Worm (Caenorhabditis elegans) whole organism, L4 larva: ENCODE results near the gene C25H3.3.

ENCODE experiments used
- F10B5.3 ChIP-seq: sonication (generic microtip); optimal IDR thresholded peaks from 2 replicates; lab custom pipeline; 2016; ENCODE audit warnings: mild to moderate bottlenecking, missing genetic modification characterization, missing compliant biosample characterization
- F44E2.7 ChIP-seq: fragments of 200-800 bp; sonication (Bioruptor generic); IDR thresholded peaks from 2 replicates; pipeline ENCODE4 v2.1.2; 2022; ENCODE audit warnings: missing genetic modification characterization, missing compliant biosample characterization
- F49E8.2 ChIP-seq: sonication (generic microtip); optimal IDR thresholded peaks from 2 replicates; lab custom pipeline; 2016; ENCODE audit warnings: missing compliant biosample characterization, mild to moderate bottlenecking, missing genetic modification characterization, borderline replicate concordance
- R02D3.7 ChIP-seq: fragments of 150-350 bp; sonication (generic microtip); optimal IDR thresholded peaks from 3 replicates; lab custom pipeline; 2014; ENCODE audit warnings: missing biosample characterization, missing genetic modification characterization
- Y105C5A.15 ChIP-seq: fragments of 200-800 bp; sonication (Bioruptor generic); IDR thresholded peaks from 2 replicates; pipeline ENCODE4 v1.3.6; 2022; ENCODE audit warnings: missing genetic modification characterization, missing compliant biosample characterization
- Y48G9A.11 ChIP-seq: fragments of 200-800 bp; sonication (Bioruptor generic); IDR thresholded peaks from 2 replicates; pipeline ENCODE4 v1.3.6; 2022; ENCODE audit warnings: missing genetic modification reagents, missing genetic modification characterization, missing compliant biosample characterization
- Y5F2A.4 ChIP-seq: fragments of 200-800 bp; sonication (Bioruptor generic); optimal IDR thresholded peaks from 2 replicates; lab custom pipeline; 2018; ENCODE audit warnings: mild to moderate bottlenecking, missing genetic modification characterization, missing compliant biosample characterization
- ZK337.2 ChIP-seq: fragments of 200-800 bp; sonication (Bioruptor generic); IDR thresholded peaks from 2 replicates; pipeline ENCODE4 v1.3.6; 2022; ENCODE audit warnings: missing genetic modification reagents, missing genetic modification characterization, missing compliant biosample characterization
- aha-1 ChIP-seq: fragments of 150-350 bp; peaks from one replicate; lab custom pipeline; 2014; ENCODE audit warnings: missing biosample characterization, missing genetic modification characterization
- aly-2 ChIP-seq: sonication (generic microtip); optimal IDR thresholded peaks from 2 replicates; lab custom pipeline; 2018; ENCODE audit warnings: missing biosample characterization, missing genetic modification characterization
- attf-4 ChIP-seq: sonication (generic microtip); optimal IDR thresholded peaks from 3 replicates; lab custom pipeline; 2017; ENCODE audit warnings: missing biosample characterization, missing genetic modification characterization
- ceh-20 ChIP-seq: fragments of 200-800 bp; sonication (Bioruptor generic); IDR thresholded peaks from 2 replicates; pipeline ENCODE4 v1.3.6; 2022; ENCODE audit warnings: missing genetic modification reagents, missing genetic modification characterization, missing compliant biosample characterization
- ceh-28 ChIP-seq: fragments of 150-350 bp; optimal IDR thresholded peaks from 2 replicates; lab custom pipeline; 2014; ENCODE audit warnings: missing biosample characterization, missing genetic modification reagents, missing genetic modification characterization
- ceh-32 ChIP-seq: sonication (generic microtip); optimal IDR thresholded peaks from 2 replicates; lab custom pipeline; 2016; ENCODE audit warnings: mild to moderate bottlenecking, missing genetic modification characterization, missing compliant biosample characterization; ENCODE audit not compliant: poor library complexity
- ceh-44 ChIP-seq: fragments of 200-800 bp; sonication (Bioruptor generic); IDR thresholded peaks from 2 replicates; pipeline ENCODE4 v1.3.6; 2022; ENCODE audit warnings: missing genetic modification reagents, missing genetic modification characterization, missing compliant biosample characterization
- ces-1 ChIP-seq: fragments of 150-350 bp; sonication (generic microtip); optimal IDR thresholded peaks from 4 replicates; lab custom pipeline; 2014; ENCODE audit warnings: missing biosample characterization, missing genetic modification reagents, missing genetic modification characterization
- cey-2 ChIP-seq: sonication (generic microtip); optimal IDR thresholded peaks from 3 replicates; lab custom pipeline; 2017; ENCODE audit warnings: missing genetic modification characterization, mild to moderate bottlenecking, missing compliant biosample characterization, antibody characterized with exemption, borderline replicate concordance; ENCODE audit not compliant: insufficient read depth
- daf-8 ChIP-seq: fragments of 200-800 bp; sonication (Bioruptor generic); IDR thresholded peaks from 2 replicates; pipeline ENCODE4 v1.3.6; 2022; ENCODE audit warnings: missing genetic modification characterization, missing compliant biosample characterization
- dmd-6 ChIP-seq: fragments of 200-800 bp; sonication (Bioruptor generic); IDR thresholded peaks from 2 replicates; pipeline ENCODE4 v1.3.6; 2022; ENCODE audit warnings: missing genetic modification reagents, missing genetic modification characterization, missing compliant biosample characterization
- dpl-1 ChIP-seq: fragments of 150-350 bp; optimal IDR thresholded peaks from 2 replicates; lab custom pipeline; 2014; ENCODE audit warnings: missing biosample characterization, missing genetic modification reagents, missing genetic modification characterization
- dve-1 ChIP-seq: sonication (generic microtip); optimal IDR thresholded peaks from 2 replicates; lab custom pipeline; 2017; ENCODE audit warnings: antibody characterized with exemption, mild to moderate bottlenecking, missing genetic modification characterization, missing compliant biosample characterization; ENCODE audit not compliant: insufficient read depth
- egl-27 ChIP-seq: sonication (generic microtip); optimal IDR thresholded peaks from 3 replicates; lab custom pipeline; 2017; ENCODE audit warnings: missing biosample characterization, missing genetic modification reagents, missing genetic modification characterization
- egl-43 ChIP-seq: fragments of 200-800 bp; sonication (Bioruptor generic); IDR thresholded peaks from 2 replicates; pipeline ENCODE4 v1.3.6; 2022; ENCODE audit warnings: missing genetic modification reagents, missing genetic modification characterization, missing compliant biosample characterization
- fkh-10 ChIP-seq: fragments of 150-350 bp; optimal IDR thresholded peaks from 2 replicates; lab custom pipeline; 2014; ENCODE audit warnings: missing biosample characterization, missing genetic modification reagents, missing genetic modification characterization
- hif-1 ChIP-seq, 2 experiments: sonication (generic microtip); optimal IDR thresholded peaks; 2 replicates each; lab custom pipeline; 2016 to 2017; ENCODE audit warnings: missing compliant biosample characterization in 2 of 2, missing genetic modification characterization in 2 of 2, missing genetic modification reagents in 2 of 2, missing genotype in 2 of 2, mild to moderate bottlenecking in 1 of 2
- hlh-11 ChIP-seq: fragments of 200-800 bp; sonication (Bioruptor generic); optimal IDR thresholded peaks from 2 replicates; lab custom pipeline; 2018; ENCODE audit warnings: mild to moderate bottlenecking, missing genetic modification characterization, missing compliant biosample characterization
- hlh-30 ChIP-seq: sonication (generic microtip); optimal IDR thresholded peaks from 2 replicates; lab custom pipeline; 2017; ENCODE audit warnings: antibody characterized with exemption, mild to moderate bottlenecking, missing genetic modification characterization, missing compliant biosample characterization; ENCODE audit not compliant: insufficient read depth
- jun-1 ChIP-seq: fragments of 150-350 bp; optimal IDR thresholded peaks from 2 replicates; lab custom pipeline; 2014; ENCODE audit warnings: missing biosample characterization, missing genetic modification reagents, missing genetic modification characterization
- lin-13 ChIP-seq: fragments of 150-350 bp; optimal IDR thresholded peaks from 2 replicates; lab custom pipeline; 2014; ENCODE audit warnings: missing biosample characterization, missing genetic modification reagents, missing genetic modification characterization
- lin-15B ChIP-seq: fragments of 150-350 bp; sonication (generic microtip); optimal IDR thresholded peaks from 3 replicates; lab custom pipeline; 2014; ENCODE audit warnings: missing biosample characterization, missing genetic modification characterization
- lin-39 ChIP-seq: fragments of 150-350 bp; optimal IDR thresholded peaks from 2 replicates; lab custom pipeline; 2014; ENCODE audit warnings: missing biosample characterization, missing genetic modification reagents, missing genetic modification characterization
- lsy-2 ChIP-seq, 2 experiments: fragments of 150-350 bp in 1 of 2; sonication (generic microtip) in 1 of 2; optimal IDR thresholded peaks; 2 replicates each; lab custom pipeline; 2014 to 2017; ENCODE audit warnings: missing biosample characterization in 2 of 2, missing genetic modification characterization in 2 of 2
- mep-1 ChIP-seq: fragments of 150-350 bp; sonication (generic microtip); optimal IDR thresholded peaks from 3 replicates; lab custom pipeline; 2014; ENCODE audit warnings: missing biosample characterization, missing genetic modification characterization
- nhr-11 ChIP-seq: fragments of 150-350 bp; optimal IDR thresholded peaks from 2 replicates; lab custom pipeline; 2014; ENCODE audit warnings: missing biosample characterization, missing genetic modification characterization
- nhr-237 ChIP-seq: sonication (generic microtip); optimal IDR thresholded peaks from 2 replicates; lab custom pipeline; 2017; ENCODE audit warnings: missing biosample characterization, missing genetic modification characterization
- nhr-25 ChIP-seq: sonication (generic microtip); optimal IDR thresholded peaks from 2 replicates; lab custom pipeline; 2017; ENCODE audit warnings: missing genetic modification characterization, mild to moderate bottlenecking, missing compliant biosample characterization, antibody characterized with exemption, moderate library complexity, borderline replicate concordance; ENCODE audit not compliant: insufficient read depth
- nhr-41 ChIP-seq: fragments of 200-800 bp; sonication (Bioruptor generic); IDR thresholded peaks from 2 replicates; pipeline ENCODE4 v1.3.6; 2022; ENCODE audit warnings: missing genetic modification reagents, missing genetic modification characterization, missing compliant biosample characterization
- nhr-42 ChIP-seq: fragments of 200-800 bp; sonication (Bioruptor generic); IDR thresholded peaks from 2 replicates; pipeline ENCODE4 v1.3.6; 2022; ENCODE audit warnings: missing genetic modification characterization, missing compliant biosample characterization
- nhr-77 ChIP-seq: fragments of 150-350 bp; optimal IDR thresholded peaks from 2 replicates; lab custom pipeline; 2014; ENCODE audit warnings: missing biosample characterization, missing genetic modification characterization
- rbr-2 ChIP-seq: sonication (generic microtip); optimal IDR thresholded peaks from 2 replicates; lab custom pipeline; 2016; ENCODE audit warnings: missing genotype, missing genetic modification characterization, missing compliant biosample characterization
- sdz-12 ChIP-seq: fragments of 200-800 bp; sonication (Bioruptor generic); optimal IDR thresholded peaks from 2 replicates; lab custom pipeline; 2018; ENCODE audit warnings: mild to moderate bottlenecking, missing genetic modification characterization, missing compliant biosample characterization
- set-16 ChIP-seq: fragments of 200-800 bp; sonication (Bioruptor generic); IDR thresholded peaks from 2 replicates; pipeline ENCODE4 v1.3.6; 2022; ENCODE audit warnings: missing genetic modification reagents, missing genetic modification characterization, missing compliant biosample characterization
- snpc-4 ChIP-seq: fragments of 150-350 bp; optimal IDR thresholded peaks from 2 replicates; lab custom pipeline; 2014; ENCODE audit warnings: missing biosample characterization, missing genetic modification characterization
- spr-1 ChIP-seq: sonication (generic microtip); optimal IDR thresholded peaks from 2 replicates; lab custom pipeline; 2016; ENCODE audit warnings: mild to moderate bottlenecking, missing genetic modification characterization, missing compliant biosample characterization
- spr-3 ChIP-seq: fragments of 200-800 bp; sonication (Bioruptor generic); optimal IDR thresholded peaks from 2 replicates; lab custom pipeline; 2018; ENCODE audit warnings: mild to moderate bottlenecking, missing genetic modification characterization, missing compliant biosample characterization
- unc-130 ChIP-seq: sonication (generic microtip); optimal IDR thresholded peaks from 2 replicates; lab custom pipeline; 2016; ENCODE audit warnings: missing genetic modification reagents, missing genetic modification characterization, missing compliant biosample characterization
- zip-2 ChIP-seq: fragments of 150-350 bp; optimal IDR thresholded peaks from 2 replicates; lab custom pipeline; 2014; ENCODE audit warnings: missing biosample characterization, missing genetic modification characterization
- ztf-11 ChIP-seq: fragments of 150-350 bp; optimal IDR thresholded peaks from 2 replicates; lab custom pipeline; 2014; ENCODE audit warnings: missing biosample characterization, missing genetic modification characterization

Gene C25H3.3

ce11 chrII:5661735-5662177 is 32.2 kb upstream of the C25H3.3 start (continued):
- TF ChIP-seq egl-27 (tag; lab: Kevin White, UChicago), result peak; percentile 78
- TF ChIP-seq daf-8 (GFP tag; lab: Robert Waterston, UW), result peak; percentile 83; the same call in 1 of the 2 replicates
- TF ChIP-seq F10B5.3 (tag; lab: Kevin White, UChicago), result peak; percentile 17
- TF ChIP-seq hif-1 (tag; optimal IDR thresholded peaks at IDR 0.05; lab: Kevin White, UChicago), result peak; percentile 31 to 94
- no peak for TF ChIP-seq zip-2 (tag; lab: Kevin White, UChicago)
- TF ChIP-seq spr-3 (GFP tag; lab: Kevin White, UChicago), result peak; percentile 94
- TF ChIP-seq ceh-32 (tag; lab: Kevin White, UChicago), result peak; percentile 59
- peak; percentile 91 for TF ChIP-seq spr-1 (tag; lab: Kevin White, UChicago)
- TF ChIP-seq ceh-44, result peak; percentile 34; the same call in 1 of the 2 replicates
- peak; percentile 95 for TF ChIP-seq nhr-41 (GFP tag; lab: Robert Waterston, UW)
- TF ChIP-seq ceh-28, result peak; percentile 76
- TF ChIP-seq dpl-1 (GFP tag; lab: Kevin White, UChicago), result peak; percentile 37
- TF ChIP-seq cey-2 (tag; lab: Kevin White, UChicago), result no peak
- peak; percentile 79 for TF ChIP-seq nhr-77 (tag; lab: Kevin White, UChicago)
- peak; percentile 99 for TF ChIP-seq egl-43 (GFP tag; lab: Robert Waterston, UW)
- TF ChIP-seq aly-2, result no peak

- TF ChIP-seq dmd-6 (GFP tag; lab: Robert Waterston, UW) (no peak), lin-13 (no peak), Y105C5A.15 (GFP tag; lab: Robert Waterston, UW) (no peak), aha-1 (tag; lab: Kevin White, UChicago) (peak; percentile 70), ztf-11 (tag; lab: Kevin White, UChicago) (no peak), zip-2 (tag; lab: Kevin White, UChicago) (no peak), unc-130 (GFP tag; lab: Kevin White, UChicago) (no peak), F10B5.3 (tag; lab: Kevin White, UChicago) (no peak), ceh-44 (no peak), set-16 (GFP tag; lab: Robert Waterston, UW) (no peak), Y5F2A.4 (no peak), F49E8.2 (tag; lab: Kevin White, UChicago) (no peak), daf-8 (GFP tag; lab: Robert Waterston, UW) (no peak), R02D3.7 (no peak), ZK337.2 (no peak), lsy-2 (tag; optimal IDR thresholded peaks at IDR 0.05; lab: Kevin White, UChicago) (peak in 1 of 2 experiments; percentile 50), F44E2.7 (GFP tag; lab: Robert Waterston, UW) (no peak), jun-1 (tag; lab: Kevin White, UChicago) (no peak), ces-1 (GFP tag; lab: Kevin White, UChicago) (no peak), fkh-10 (GFP tag; lab: Kevin White, UChicago) (no peak), hlh-11 (tag; lab: Kevin White, UChicago) (no peak), nhr-11 (no peak), lin-15B (no peak), rbr-2 (peak; percentile 13), ceh-20 (GFP tag; lab: Robert Waterston, UW) (no peak), attf-4 (no peak), Y48G9A.11 (0 out of 2 replicates have a peak, but pooled peaks have one; percentile 37), hlh-30 (peak; percentile 73), snpc-4 (no peak), nhr-237 (tag; lab: Kevin White, UChicago) (no peak), mep-1 (tag; lab: Kevin White, UChicago) (peak; percentile 8), lin-39 (tag; lab: Kevin White, UChicago) (no peak), sdz-12 (GFP tag; lab: Kevin White, UChicago) (peak; percentile 5), dve-1 (tag; lab: Kevin White, UChicago) (no peak), hif-1 (tag; optimal IDR thresholded peaks at IDR 0.05; lab: Kevin White, UChicago) (no peak), nhr-25 (tag; lab: Kevin White, UChicago) (no peak), nhr-42 (GFP tag; lab: Robert Waterston, UW) (no peak)
These were observed 30.7 kb upstream of the C25H3.3 start for ce11 chrII:5663180-5663791.
